Worm (Caenorhabditis elegans) whole organism, young adult: ENCODE results near the gene daf-31.

Source experiments
- ceh-58 ChIP-seq: fragments of 200-800 bp; sonication (Bioruptor generic); IDR thresholded peaks from 2 replicates; pipeline ENCODE4 v1.3.6; 2022; ENCODE audit warnings: missing genetic modification characterization, missing compliant biosample characterization
- fkh-3 ChIP-seq: sonication (generic microtip); optimal IDR thresholded peaks from 2 replicates; lab custom pipeline; 2016; ENCODE audit warnings: mild to moderate bottlenecking, missing genetic modification characterization, missing compliant biosample characterization

ce11 chrIV:8289580-8290323, at the start of gene daf-31:
- TF ChIP-seq ceh-58 (GFP tag; lab: Robert Waterston, UW): no peak
- TF ChIP-seq fkh-3: no peak
